Worm (Caenorhabditis elegans) whole organism, L4 larva: Measurements from ENCODE around the gene T03D8.6.

ENCODE experiments used
- F26F4.8 ChIP-seq: fragments of 200-800 bp; sonication (Bioruptor generic); conservative IDR thresholded peaks from 2 replicates; pipeline ENCODE4 v1.3.6; 2022; ENCODE audit warnings: missing genetic modification characterization, missing compliant biosample characterization
- Y48G9A.11 ChIP-seq: fragments of 200-800 bp; sonication (Bioruptor generic); IDR thresholded peaks from 2 replicates; pipeline ENCODE4 v1.3.6; 2022; ENCODE audit warnings: missing genetic modification reagents, missing genetic modification characterization, missing compliant biosample characterization
- Y5F2A.4 ChIP-seq: fragments of 200-800 bp; sonication (Bioruptor generic); optimal IDR thresholded peaks from 2 replicates; lab custom pipeline; 2018; ENCODE audit warnings: mild to moderate bottlenecking, missing genetic modification characterization, missing compliant biosample characterization
- aha-1 ChIP-seq: fragments of 150-350 bp; peaks from one replicate; lab custom pipeline; 2014; ENCODE audit warnings: missing biosample characterization, missing genetic modification characterization
- arid-1 ChIP-seq: fragments of 200-800 bp; sonication (Bioruptor generic); conservative IDR thresholded peaks from 2 replicates; pipeline ENCODE4 v1.3.6; 2022; ENCODE audit warnings: missing genetic modification reagents, missing genetic modification characterization, missing compliant biosample characterization
- ceh-44 ChIP-seq: fragments of 200-800 bp; sonication (Bioruptor generic); IDR thresholded peaks from 2 replicates; pipeline ENCODE4 v1.3.6; 2022; ENCODE audit warnings: missing genetic modification reagents, missing genetic modification characterization, missing compliant biosample characterization
- ces-1 ChIP-seq: fragments of 150-350 bp; sonication (generic microtip); optimal IDR thresholded peaks from 4 replicates; lab custom pipeline; 2014; ENCODE audit warnings: missing biosample characterization, missing genetic modification reagents, missing genetic modification characterization
- daf-12 ChIP-seq: fragments of 150-350 bp; optimal IDR thresholded peaks from 2 replicates; lab custom pipeline; 2014; ENCODE audit warnings: missing biosample characterization, missing genetic modification reagents, missing genetic modification characterization
- daf-16 ChIP-seq, 3 experiments: sonication (generic microtip); optimal IDR thresholded peaks; 2 replicates each; lab custom pipeline; 2016 to 2017; ENCODE audit warnings: missing genetic modification characterization in 3 of 3, missing genetic modification reagents in 3 of 3, mild to moderate bottlenecking in 2 of 3, missing compliant biosample characterization in 2 of 3, missing biosample characterization in 1 of 3, moderate library complexity in 1 of 3
- dpl-1 ChIP-seq: fragments of 150-350 bp; optimal IDR thresholded peaks from 2 replicates; lab custom pipeline; 2014; ENCODE audit warnings: missing biosample characterization, missing genetic modification reagents, missing genetic modification characterization
- duxl-1 ChIP-seq: sonication (generic microtip); optimal IDR thresholded peaks from 2 replicates; lab custom pipeline; 2016; ENCODE audit warnings: mild to moderate bottlenecking, missing genetic modification characterization, moderate library complexity, missing compliant biosample characterization; ENCODE audit not compliant: poor library complexity
- dve-1 ChIP-seq: sonication (generic microtip); optimal IDR thresholded peaks from 2 replicates; lab custom pipeline; 2017; ENCODE audit warnings: antibody characterized with exemption, mild to moderate bottlenecking, missing genetic modification characterization, missing compliant biosample characterization; ENCODE audit not compliant: insufficient read depth
- hif-1 ChIP-seq, 2 experiments: sonication (generic microtip); optimal IDR thresholded peaks; 2 replicates each; lab custom pipeline; 2016 to 2017; ENCODE audit warnings: missing compliant biosample characterization in 2 of 2, missing genetic modification characterization in 2 of 2, missing genetic modification reagents in 2 of 2, missing genotype in 2 of 2, mild to moderate bottlenecking in 1 of 2
- hlh-11 ChIP-seq: fragments of 200-800 bp; sonication (Bioruptor generic); optimal IDR thresholded peaks from 2 replicates; lab custom pipeline; 2018; ENCODE audit warnings: mild to moderate bottlenecking, missing genetic modification characterization, missing compliant biosample characterization
- hmg-1.1 ChIP-seq: fragments of 200-800 bp; sonication (Bioruptor generic); IDR thresholded peaks from 2 replicates; pipeline ENCODE4 v1.3.6; 2022; ENCODE audit warnings: missing genetic modification reagents, missing genetic modification characterization, missing compliant biosample characterization
- jun-1 ChIP-seq: fragments of 150-350 bp; optimal IDR thresholded peaks from 2 replicates; lab custom pipeline; 2014; ENCODE audit warnings: missing biosample characterization, missing genetic modification reagents, missing genetic modification characterization
- madf-5 ChIP-seq, 2 experiments: fragments of 200-800 bp; sonication (Bioruptor generic); IDR thresholded peaks; 2 replicates each; pipeline ENCODE4 v1.3.6; 2022; ENCODE audit warnings: missing compliant biosample characterization in 2 of 2, missing genetic modification characterization in 2 of 2
- madf-9 ChIP-seq: fragments of 200-800 bp; sonication (Bioruptor generic); conservative IDR thresholded peaks from 2 replicates; pipeline ENCODE4 v1.3.6; 2022; ENCODE audit warnings: missing genetic modification reagents, missing genetic modification characterization, missing compliant biosample characterization
- mdt-29 ChIP-seq: fragments of 200-800 bp; sonication (Bioruptor generic); IDR thresholded peaks from 2 replicates; pipeline ENCODE4 v1.3.6; 2022; ENCODE audit warnings: missing genetic modification reagents, missing genetic modification characterization, missing compliant biosample characterization
- mes-2 ChIP-seq: sonication (generic microtip); optimal IDR thresholded peaks from 2 replicates; lab custom pipeline; 2016; ENCODE audit warnings: missing genotype, mild to moderate bottlenecking, missing genetic modification characterization, missing compliant biosample characterization; ENCODE audit not compliant: poor library complexity, severe bottlenecking
- nhr-11 ChIP-seq: fragments of 150-350 bp; optimal IDR thresholded peaks from 2 replicates; lab custom pipeline; 2014; ENCODE audit warnings: missing biosample characterization, missing genetic modification characterization
- nhr-237 ChIP-seq: sonication (generic microtip); optimal IDR thresholded peaks from 2 replicates; lab custom pipeline; 2017; ENCODE audit warnings: missing biosample characterization, missing genetic modification characterization
- nhr-28 ChIP-seq: fragments of 150-350 bp; optimal IDR thresholded peaks from 2 replicates; lab custom pipeline; 2014; ENCODE audit warnings: missing biosample characterization, missing genetic modification characterization
- nhr-42 ChIP-seq: fragments of 200-800 bp; sonication (Bioruptor generic); IDR thresholded peaks from 2 replicates; pipeline ENCODE4 v1.3.6; 2022; ENCODE audit warnings: missing genetic modification characterization, missing compliant biosample characterization
- rbr-2 ChIP-seq: sonication (generic microtip); optimal IDR thresholded peaks from 2 replicates; lab custom pipeline; 2016; ENCODE audit warnings: missing genotype, missing genetic modification characterization, missing compliant biosample characterization
- saeg-2 ChIP-seq: fragments of 200-800 bp; sonication (Bioruptor generic); IDR thresholded peaks from 2 replicates; pipeline ENCODE4 v1.3.6; 2022; ENCODE audit warnings: missing genetic modification reagents, missing genetic modification characterization, missing compliant biosample characterization
- snpc-4 ChIP-seq: fragments of 150-350 bp; optimal IDR thresholded peaks from 2 replicates; lab custom pipeline; 2014; ENCODE audit warnings: missing biosample characterization, missing genetic modification characterization
- tra-1 ChIP-seq: fragments of 200-800 bp; sonication (Bioruptor generic); IDR thresholded peaks from 2 replicates; pipeline ENCODE4 v1.3.6; 2022; ENCODE audit warnings: missing genetic modification reagents, missing genetic modification characterization, missing compliant biosample characterization
- unc-130 ChIP-seq: sonication (generic microtip); optimal IDR thresholded peaks from 2 replicates; lab custom pipeline; 2016; ENCODE audit warnings: missing genetic modification reagents, missing genetic modification characterization, missing compliant biosample characterization
- unc-62 ChIP-seq, 3 experiments: fragments of 150-350 bp in 1 of 3; sonication (generic microtip); optimal IDR thresholded peaks in 2 of 3; peaks in 1 of 3; 1 replicate in 1 of 3; 2 replicates in 2 of 3; lab custom pipeline; 2014 to 2017; ENCODE audit warnings: missing biosample characterization in 3 of 3, missing genetic modification characterization in 3 of 3, missing genetic modification reagents in 3 of 3, missing genotype in 1 of 3
- zag-1 ChIP-seq: fragments of 150-350 bp; optimal IDR thresholded peaks from 2 replicates; lab custom pipeline; 2014; ENCODE audit warnings: missing biosample characterization, missing genetic modification characterization
- zfp-2 ChIP-seq: sonication (generic microtip); optimal IDR thresholded peaks from 2 replicates; lab custom pipeline; 2016; ENCODE audit warnings: mild to moderate bottlenecking, missing genetic modification characterization, missing compliant biosample characterization
- zfp-3 ChIP-seq: fragments of 200-800 bp; sonication (Bioruptor generic); conservative IDR thresholded peaks from 2 replicates; pipeline ENCODE4 v1.3.6; 2022; ENCODE audit warnings: missing genetic modification reagents, missing genetic modification characterization, missing compliant biosample characterization
- zip-11 ChIP-seq: fragments of 200-800 bp; sonication (Bioruptor generic); IDR thresholded peaks from 2 replicates; pipeline ENCODE4 v1.3.6; 2022; ENCODE audit warnings: missing genetic modification characterization, missing compliant biosample characterization

Gene T03D8.6

ce11 chrV:20866406-20866805 lies 46.3 kb upstream of the T03D8.6 start (continued):
- TF ChIP-seq F26F4.8 (GFP tag; lab: Robert Waterston, UW) (no peak), tra-1 (GFP tag; lab: Robert Waterston, UW) (no peak)

ce11 chrV:20862681-20863080 lies 42.6 kb upstream of the T03D8.6 start, which contains the start of gene twk-35:
Gene twk-35, plus strand, starts transcription at chrV:20862981.
- TF ChIP-seq arid-1 (GFP tag; lab: Robert Waterston, UW) (no peak), aha-1 (tag; lab: Kevin White, UChicago) (peak; percentile 67), tra-1 (GFP tag; lab: Robert Waterston, UW) (no peak)

- TF ChIP-seq unc-62 (GFP tag; optimal IDR thresholded peaks at IDR 0.05 in 1 of 2; lab: Kevin White, UChicago) (peak in 1 of 2 experiments; percentile 97), unc-62 (tag; optimal IDR thresholded peaks at IDR 0.05; lab: Kevin White, UChicago) (no peak), nhr-28 (tag; lab: Kevin White, UChicago) (peak; percentile 10), mdt-29 (GFP tag; lab: Robert Waterston, UW) (no peak), saeg-2 (GFP tag; lab: Robert Waterston, UW) (no peak)
Observed at ce11 chrV:20861080-20861479, 41.0 kb upstream of the T03D8.6 start, which contains the start of gene try-4. Gene try-4, minus strand, starts transcription at chrV:20861153.

ce11 chrV:20853581-20854161 lies 33.5 kb upstream of the T03D8.6 start, which contains the start of gene F31D4.5:
Gene F31D4.5, plus strand, starts transcription at chrV:20854071.
- TF ChIP-seq hmg-1.1 (GFP tag; lab: Robert Waterston, UW) (no peak), daf-16 (GFP tag; optimal IDR thresholded peaks at IDR 0.05; lab: Kevin White, UChicago) (no peak), daf-16 (tag; optimal IDR thresholded peaks at IDR 0.05; lab: Kevin White, UChicago) (peak; percentile 56), unc-62 (GFP tag; optimal IDR thresholded peaks at IDR 0.05 in 1 of 2; lab: Kevin White, UChicago) (peak in 1 of 2 experiments; percentile 81), unc-62 (tag; optimal IDR thresholded peaks at IDR 0.05; lab: Kevin White, UChicago) (no peak)
- TF ChIP-seq, all 104 proteins: peak for 2

- TF ChIP-seq Y5F2A.4 (GFP tag; lab: Kevin White, UChicago) (no peak), nhr-42 (GFP tag; lab: Robert Waterston, UW) (no peak), hlh-11 (no peak), madf-5 (GFP tag; IDR thresholded peaks at IDR 0.05; lab: Robert Waterston, UW) (no peak), nhr-28 (tag; lab: Kevin White, UChicago) (peak; percentile 55), hmg-1.1 (GFP tag; lab: Robert Waterston, UW) (0 out of 2 replicates have a peak, but pooled peaks have one; percentile 40), zfp-3 (GFP tag; lab: Robert Waterston, UW) (no peak), rbr-2 (peak; percentile 26), zip-11 (GFP tag; lab: Robert Waterston, UW) (no peak), zag-1 (tag; lab: Kevin White, UChicago) (no peak), daf-16 (GFP tag; optimal IDR thresholded peaks at IDR 0.05; lab: Kevin White, UChicago) (no peak), daf-16 (tag; optimal IDR thresholded peaks at IDR 0.05; lab: Kevin White, UChicago) (peak; percentile 15), snpc-4 (no peak), ceh-44 (GFP tag; lab: Robert Waterston, UW) (no peak), duxl-1 (tag; lab: Kevin White, UChicago) (peak; percentile 45), daf-12 (tag; lab: Kevin White, UChicago) (no peak), Y48G9A.11 (GFP tag; lab: Robert Waterston, UW) (no peak), mes-2 (tag; lab: Kevin White, UChicago) (peak; percentile 86), zfp-2 (tag; lab: Kevin White, UChicago) (no peak), ces-1 (GFP tag; lab: Kevin White, UChicago) (peak; percentile 10), aha-1 (tag; lab: Kevin White, UChicago) (peak; percentile 92), nhr-237 (tag; lab: Kevin White, UChicago) (no peak), madf-9 (GFP tag; lab: Robert Waterston, UW) (no peak), unc-130 (no peak), saeg-2 (GFP tag; lab: Robert Waterston, UW) (no peak), dve-1 (tag; lab: Kevin White, UChicago) (peak; percentile 23), hif-1 (tag; optimal IDR thresholded peaks at IDR 0.05; lab: Kevin White, UChicago) (no peak), nhr-11 (tag; lab: Kevin White, UChicago) (no peak), jun-1 (tag; lab: Kevin White, UChicago) (no peak), dpl-1 (GFP tag; lab: Kevin White, UChicago) (peak; percentile 8)
Observed at ce11 chrV:20851847-20852386, 31.8 kb upstream of the T03D8.6 start, which contains the start of gene ndua-1. Gene ndua-1, minus strand, starts transcription at chrV:20851897.
